Worm (Caenorhabditis elegans) whole organism, late embryonic: ENCODE measurements around the gene nhr-107.

Experiments used
- C08G9.2 ChIP-seq: sonication (generic microtip); optimal IDR thresholded peaks from 2 replicates; lab custom pipeline; 2016; ENCODE audit warnings: mild to moderate bottlenecking, missing genetic modification characterization, moderate library complexity, missing compliant biosample characterization
- K09A11.1 ChIP-seq: sonication (generic microtip); optimal IDR thresholded peaks from 2 replicates; lab custom pipeline; 2017; ENCODE audit warnings: antibody characterized with exemption, mild to moderate bottlenecking, missing genetic modification characterization, missing compliant biosample characterization; ENCODE audit not compliant: insufficient read depth
- Y22D7AL.16 ChIP-seq: sonication (generic microtip); optimal IDR thresholded peaks from 2 replicates; lab custom pipeline; 2016; ENCODE audit warnings: missing genetic modification characterization, missing compliant biosample characterization
- ahr-1 ChIP-seq: sonication (generic microtip); optimal IDR thresholded peaks from 2 replicates; lab custom pipeline; 2016; ENCODE audit warnings: missing genetic modification characterization, missing compliant biosample characterization
- ama-1 ChIP-seq: fragments of 150-350 bp; optimal IDR thresholded peaks from 2 replicates; lab custom pipeline; 2014
- ceh-18 ChIP-seq: sonication (generic microtip); optimal IDR thresholded peaks from 2 replicates; lab custom pipeline; 2016; ENCODE audit warnings: missing genetic modification characterization, missing compliant biosample characterization
- ceh-2 ChIP-seq: sonication (generic microtip); optimal IDR thresholded peaks from 2 replicates; lab custom pipeline; 2016; ENCODE audit warnings: missing genotype, missing genetic modification characterization, missing compliant biosample characterization
- ceh-22 ChIP-seq: sonication (generic microtip); optimal IDR thresholded peaks from 2 replicates; lab custom pipeline; 2017; ENCODE audit warnings: missing biosample characterization, missing genetic modification characterization
- ceh-24 ChIP-seq: sonication (generic microtip); optimal IDR thresholded peaks from 2 replicates; lab custom pipeline; 2016; ENCODE audit warnings: mild to moderate bottlenecking, missing genetic modification characterization, missing compliant biosample characterization
- ceh-30 ChIP-seq: fragments of 150-350 bp; optimal IDR thresholded peaks from 2 replicates; lab custom pipeline; 2014; ENCODE audit warnings: missing biosample characterization, missing genetic modification characterization
- ceh-34 ChIP-seq: sonication (generic microtip); optimal IDR thresholded peaks from 2 replicates; lab custom pipeline; 2016; ENCODE audit warnings: mild to moderate bottlenecking, missing genetic modification characterization, missing compliant biosample characterization
- ceh-48 ChIP-seq: sonication (generic microtip); optimal IDR thresholded peaks from 2 replicates; lab custom pipeline; 2016; ENCODE audit warnings: missing genetic modification characterization, inconsistent platforms, missing compliant biosample characterization
- ceh-9 ChIP-seq: sonication (generic microtip); optimal IDR thresholded peaks from 2 replicates; lab custom pipeline; 2016; ENCODE audit warnings: mild to moderate bottlenecking, missing genetic modification characterization, inconsistent platforms, missing compliant biosample characterization
- dmd-4 ChIP-seq: sonication (generic microtip); optimal IDR thresholded peaks from 2 replicates; lab custom pipeline; 2016; ENCODE audit warnings: borderline replicate concordance, missing genetic modification characterization, missing compliant biosample characterization
- elt-2 ChIP-seq: sonication (generic microtip); optimal IDR thresholded peaks from 2 replicates; lab custom pipeline; 2016; ENCODE audit warnings: missing genetic modification reagents, missing genetic modification characterization, missing compliant biosample characterization
- ets-4 ChIP-seq: sonication (generic microtip); optimal IDR thresholded peaks from 2 replicates; lab custom pipeline; 2016; ENCODE audit warnings: missing genetic modification characterization, missing compliant biosample characterization
- fkh-10 ChIP-seq: fragments of 150-350 bp; optimal IDR thresholded peaks from 2 replicates; lab custom pipeline; 2014; ENCODE audit warnings: missing biosample characterization, missing genetic modification reagents, missing genetic modification characterization
- gmeb-2 ChIP-seq: sonication (generic microtip); optimal IDR thresholded peaks from 2 replicates; lab custom pipeline; 2016; ENCODE audit warnings: missing genetic modification characterization, inconsistent platforms, missing compliant biosample characterization
- hlh-13 ChIP-seq: fragments of 200-800 bp; sonication (Bioruptor generic); optimal IDR thresholded peaks from 2 replicates; lab custom pipeline; 2018; ENCODE audit warnings: mild to moderate bottlenecking, missing genetic modification characterization, missing compliant biosample characterization
- lim-6 ChIP-seq: sonication (generic microtip); optimal IDR thresholded peaks from 2 replicates; lab custom pipeline; 2016; ENCODE audit warnings: missing genetic modification characterization, missing compliant biosample characterization
- nhr-232 ChIP-seq: sonication (generic microtip); optimal IDR thresholded peaks from 2 replicates; lab custom pipeline; 2016; ENCODE audit warnings: missing genetic modification characterization, missing compliant biosample characterization
- npax-4 ChIP-seq: sonication (generic microtip); optimal IDR thresholded peaks from 2 replicates; lab custom pipeline; 2016; ENCODE audit warnings: missing genetic modification characterization, missing compliant biosample characterization
- odd-2 ChIP-seq: sonication (generic microtip); optimal IDR thresholded peaks from 2 replicates; lab custom pipeline; 2017; ENCODE audit warnings: antibody characterized with exemption, mild to moderate bottlenecking, missing genetic modification characterization, missing compliant biosample characterization
- pag-3 ChIP-seq: sonication (generic microtip); optimal IDR thresholded peaks from 2 replicates; lab custom pipeline; 2016; ENCODE audit warnings: missing compliant biosample characterization, missing genetic modification characterization, borderline replicate concordance
- pat-9 ChIP-seq: fragments of 200-800 bp; sonication (Bioruptor generic); optimal IDR thresholded peaks from 2 replicates; lab custom pipeline; 2018; ENCODE audit warnings: mild to moderate bottlenecking, missing genetic modification characterization, moderate library complexity, missing compliant biosample characterization
- pha-2 ChIP-seq: sonication (generic microtip); optimal IDR thresholded peaks from 2 replicates; lab custom pipeline; 2017; ENCODE audit warnings: mild to moderate bottlenecking, missing genetic modification characterization, missing compliant biosample characterization
- pqm-1 ChIP-seq: sonication (generic microtip); optimal IDR thresholded peaks from 2 replicates; lab custom pipeline; 2016; ENCODE audit warnings: missing genetic modification characterization, missing compliant biosample characterization
- ref-2 ChIP-seq: sonication (generic microtip); optimal IDR thresholded peaks from 2 replicates; lab custom pipeline; 2016; ENCODE audit warnings: missing genetic modification characterization, missing compliant biosample characterization
- rnt-1 ChIP-seq: sonication (generic microtip); optimal IDR thresholded peaks from 2 replicates; lab custom pipeline; 2016; ENCODE audit warnings: missing genetic modification characterization, missing compliant biosample characterization
- sdc-2 ChIP-seq: sonication (generic microtip); optimal IDR thresholded peaks from 2 replicates; lab custom pipeline; 2016; ENCODE audit warnings: missing genotype, missing genetic modification characterization, missing compliant biosample characterization
- sox-2 ChIP-seq: fragments of 200-800 bp; sonication (Bioruptor generic); IDR thresholded peaks from 2 replicates; pipeline ENCODE4 v1.3.6; 2022; ENCODE audit warnings: missing genetic modification reagents, missing genetic modification characterization, missing compliant biosample characterization
- sox-4 ChIP-seq: sonication (generic microtip); optimal IDR thresholded peaks from 2 replicates; lab custom pipeline; 2017; ENCODE audit warnings: mild to moderate bottlenecking, missing genetic modification characterization, inconsistent platforms, missing compliant biosample characterization
- syd-9 ChIP-seq: sonication (generic microtip); optimal IDR thresholded peaks from 2 replicates; lab custom pipeline; 2016; ENCODE audit warnings: mild to moderate bottlenecking, missing genetic modification characterization, moderate library complexity, missing compliant biosample characterization
- ttx-3 ChIP-seq: sonication (generic microtip); optimal IDR thresholded peaks from 2 replicates; lab custom pipeline; 2016; ENCODE audit warnings: missing genetic modification reagents, missing genetic modification characterization, missing compliant biosample characterization
- unc-3 ChIP-seq, 2 experiments: fragments of 200-800 bp in 1 of 2; sonication (Bioruptor generic) in 1 of 2; sonication (generic microtip) in 1 of 2; conservative IDR thresholded peaks in 1 of 2; optimal IDR thresholded peaks in 1 of 2; 2 replicates each; pipeline versions ENCODE4 v1.3.6 to Lab custom; 2016 to 2022; ENCODE audit warnings: missing compliant biosample characterization in 2 of 2, missing genetic modification characterization in 2 of 2, missing genetic modification reagents in 1 of 2
- unc-42 ChIP-seq: sonication (generic microtip); optimal IDR thresholded peaks from 2 replicates; lab custom pipeline; 2016; ENCODE audit warnings: missing genotype, missing genetic modification characterization, missing compliant biosample characterization
- unc-55 ChIP-seq: sonication (generic microtip); optimal IDR thresholded peaks from 2 replicates; lab custom pipeline; 2017; ENCODE audit warnings: missing biosample characterization, missing genetic modification reagents, missing genetic modification characterization
- unc-86 ChIP-seq: sonication (generic microtip); optimal IDR thresholded peaks from 2 replicates; lab custom pipeline; 2016; ENCODE audit warnings: missing genetic modification characterization, missing compliant biosample characterization
- zip-5 ChIP-seq: sonication (generic microtip); optimal IDR thresholded peaks from 2 replicates; lab custom pipeline; 2016; ENCODE audit warnings: missing genetic modification characterization, missing compliant biosample characterization
- ztf-16 ChIP-seq: sonication (generic microtip); optimal IDR thresholded peaks from 2 replicates; lab custom pipeline; 2017; ENCODE audit warnings: missing genetic modification characterization, missing compliant biosample characterization

nhr-107 gene

DNA sequence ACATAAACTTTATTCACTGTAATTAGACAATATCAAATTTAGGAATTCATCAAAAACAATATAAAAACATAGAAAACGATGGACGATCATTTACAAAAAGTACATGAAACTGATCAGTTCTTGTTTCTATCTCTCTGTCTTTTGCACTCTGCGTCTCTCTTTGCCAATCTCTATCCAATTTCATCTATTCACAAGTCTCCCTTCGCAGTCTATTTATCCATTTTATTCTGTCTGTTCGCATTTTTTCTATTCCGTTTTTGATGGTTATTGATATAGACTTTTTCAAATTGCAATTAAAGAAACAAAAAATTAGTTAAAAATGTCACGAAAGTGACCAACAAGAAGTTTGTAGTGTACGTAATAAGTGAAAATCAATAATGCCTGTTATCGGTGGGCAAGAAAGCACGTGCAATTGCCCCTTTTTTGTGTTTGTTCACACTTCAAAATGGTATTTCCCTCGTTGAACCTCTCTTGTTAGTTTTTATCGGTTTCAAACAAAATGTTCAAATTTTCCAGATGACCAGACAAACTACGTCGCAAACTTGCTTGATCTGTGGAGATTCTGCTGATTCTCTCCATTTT lies 1.5 kb upstream of the nhr-107 start, which contains the start of gene nhr-42:
nhr-42 (plus strand) TSS at position 517 of the 582 bp plus-strand sequence.
- TF ChIP-seq K09A11.1 (tag; lab: Kevin White, UChicago) (no peak), ets-4 (tag; lab: Kevin White, UChicago) (no peak), unc-55 (GFP tag; lab: Kevin White, UChicago) (no peak), sox-4 (tag; lab: Kevin White, UChicago) (no peak), ama-1 (lab: Kevin White, UChicago) (no peak), unc-42 (tag; lab: Kevin White, UChicago) (no peak), Y22D7AL.16 (no peak), ceh-24 (tag; lab: Kevin White, UChicago) (no peak), ceh-22 (tag; lab: Kevin White, UChicago) (no peak), zip-5 (tag; lab: Kevin White, UChicago) (no peak), unc-86 (no peak), pat-9 (tag; lab: Kevin White, UChicago) (no peak), sdc-2 (no peak), ceh-48 (tag; lab: Kevin White, UChicago) (no peak)

DNA sequence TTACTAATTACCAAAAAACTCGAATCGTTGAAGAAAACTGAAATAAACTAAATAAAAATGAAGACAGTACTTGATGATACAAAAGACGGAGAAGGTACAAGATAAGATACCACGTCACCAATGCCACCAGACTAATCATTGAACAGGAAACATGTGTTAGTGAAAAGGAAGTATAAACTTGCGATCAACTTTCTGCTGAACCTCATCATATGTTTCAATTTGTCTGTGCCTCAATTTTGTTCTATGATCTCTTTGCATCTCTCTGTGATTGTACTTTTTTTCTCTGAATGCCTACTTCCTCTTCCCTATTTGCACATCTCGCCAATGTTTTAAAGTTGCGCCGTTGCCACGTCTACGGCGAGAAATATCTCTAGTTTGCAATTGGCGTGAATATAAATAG lies 2.9 kb downstream of the nhr-107 start:
- no peak for TF ChIP-seq odd-2
- no peak for TF ChIP-seq ref-2 (tag; lab: Kevin White, UChicago)
- no peak for TF ChIP-seq elt-2 (tag; lab: Kevin White, UChicago)

DNA sequence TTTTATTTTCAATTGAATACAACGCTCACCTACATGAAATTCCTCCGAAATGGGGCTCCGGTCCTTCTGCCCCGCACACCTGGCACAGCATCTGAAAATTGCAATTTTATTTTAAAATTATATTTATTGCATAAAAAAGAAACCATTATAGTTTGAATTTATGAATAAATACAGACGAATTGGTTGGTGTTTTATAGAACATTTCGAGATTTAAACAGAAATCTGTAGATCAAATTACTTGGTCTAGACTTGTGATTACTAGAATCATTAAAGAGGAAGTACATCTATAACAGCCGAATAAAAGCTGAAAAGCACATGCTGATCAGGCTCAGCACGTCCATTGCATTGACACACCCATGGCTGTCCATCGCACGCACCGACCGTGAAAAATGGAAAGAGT lies 5.1 kb downstream of the nhr-107 start, which contains the start of gene nhr-162:
nhr-162 (minus strand) TSS at position 101 of the 400 bp plus-strand sequence.
- TF ChIP-seq pat-9 (tag; lab: Kevin White, UChicago) = no peak

DNA sequence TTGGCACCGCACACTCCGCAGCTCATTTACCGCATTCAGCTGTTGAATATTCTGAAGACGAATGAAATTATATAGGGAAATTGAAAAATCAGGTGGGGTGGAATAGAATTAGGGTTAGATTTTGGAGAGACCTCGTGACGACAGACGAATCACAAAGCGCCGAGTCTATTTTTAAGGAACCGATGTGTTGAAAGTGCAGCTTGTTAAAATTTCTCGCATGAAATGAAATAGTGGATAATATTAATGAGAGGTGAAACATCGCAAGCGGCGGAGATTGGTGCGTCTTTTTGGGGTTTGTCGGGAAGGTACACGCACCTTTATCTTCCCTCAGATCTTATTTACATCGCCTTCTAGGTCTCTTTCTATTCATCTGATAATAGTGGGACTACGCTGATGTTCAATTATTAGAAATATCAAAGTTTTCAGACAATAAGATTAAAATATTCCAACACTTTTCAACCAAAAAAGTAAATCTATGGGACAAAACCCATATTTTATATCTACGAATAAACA lies 7.2 kb downstream of the nhr-107 start, which contains the start of gene nhr-140:
nhr-140 (minus strand) TSS at position 51 of the 513 bp plus-strand sequence.
- no peak for TF ChIP-seq ztf-16
- no peak for TF ChIP-seq ceh-24 (tag; lab: Kevin White, UChicago)

DNA sequence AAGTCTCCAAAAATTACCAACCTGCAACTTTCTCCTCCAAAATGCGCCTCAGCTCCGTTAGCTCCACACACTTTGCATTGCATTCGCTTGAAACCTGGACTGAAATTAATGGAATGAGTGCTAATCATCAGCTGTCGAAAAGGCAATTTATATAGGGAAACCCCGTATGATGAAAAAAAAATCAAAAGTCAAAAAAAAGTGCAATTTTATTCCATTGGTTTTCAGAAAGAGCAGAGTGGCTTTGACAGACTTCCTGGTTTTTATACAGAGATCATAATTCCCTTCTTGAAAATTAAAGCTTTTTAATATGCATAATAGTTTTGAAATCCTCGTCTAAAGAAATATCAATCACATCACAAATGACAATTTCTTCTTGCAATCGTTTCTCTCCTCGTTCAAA lies 9.2 kb downstream of the nhr-107 start, which contains the start of gene nhr-139:
nhr-139 (minus strand) TSS at position 101 of the 400 bp plus-strand sequence.
- TF ChIP-seq ceh-34 (tag; lab: Kevin White, UChicago) = no peak
- TF ChIP-seq ceh-22 (tag; lab: Kevin White, UChicago) = no peak
- TF ChIP-seq syd-9 = no peak
- TF ChIP-seq K09A11.1 (tag; lab: Kevin White, UChicago) = no peak
- no peak for TF ChIP-seq ceh-9 (tag; lab: Kevin White, UChicago)
- no peak for TF ChIP-seq hlh-13 (GFP tag; lab: Kevin White, UChicago)
- no peak for TF ChIP-seq npax-4 (tag; lab: Kevin White, UChicago)
- no peak for TF ChIP-seq lim-6
- no peak for TF ChIP-seq nhr-232
- TF ChIP-seq ceh-24 (tag; lab: Kevin White, UChicago) = no peak
- TF ChIP-seq sox-2 = no peak
- TF ChIP-seq pqm-1 (tag; lab: Kevin White, UChicago) = no peak
- TF ChIP-seq C08G9.2 (tag; lab: Kevin White, UChicago) = no peak
- TF ChIP-seq ceh-30 (tag; lab: Kevin White, UChicago) = no peak
- TF ChIP-seq ahr-1 (tag; lab: Kevin White, UChicago) = no peak
- no peak for TF ChIP-seq ceh-48 (tag; lab: Kevin White, UChicago)

DNA sequence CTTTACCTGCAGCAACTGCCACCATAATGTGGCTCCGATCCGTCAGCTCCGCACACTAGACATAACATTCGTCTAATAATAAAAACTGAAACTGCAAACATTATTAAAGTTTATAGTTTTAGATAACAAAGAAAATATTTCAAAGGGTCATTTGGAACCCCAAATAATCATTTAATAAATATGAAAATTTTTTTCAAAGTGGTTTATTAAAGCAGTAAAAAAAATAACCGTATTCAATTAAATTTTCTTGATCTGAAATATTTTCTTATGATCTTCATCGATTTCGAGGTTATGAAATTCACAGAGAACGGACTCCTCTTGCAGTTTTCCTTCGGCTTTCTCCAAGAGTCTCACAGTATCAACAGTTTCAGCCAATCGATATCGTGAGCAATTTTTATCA lies 10.9 kb downstream of the nhr-107 start, which contains the start of gene nhr-163:
nhr-163 (minus strand) TSS at position 101 of the 400 bp plus-strand sequence.
- no peak for TF ChIP-seq dmd-4
- TF ChIP-seq ttx-3 = no peak
- TF ChIP-seq unc-3 (GFP tag; conservative IDR thresholded peaks at IDR 0.05; lab: Robert Waterston, UW) = no peak
- no peak for TF ChIP-seq unc-3 (tag; optimal IDR thresholded peaks at IDR 0.05; lab: Kevin White, UChicago)
- TF ChIP-seq pha-2 (tag; lab: Kevin White, UChicago) = no peak
- no peak for TF ChIP-seq unc-42 (tag; lab: Kevin White, UChicago)
- no peak for TF ChIP-seq ceh-18 (tag; lab: Kevin White, UChicago)
- TF ChIP-seq rnt-1 = no peak
- no peak for TF ChIP-seq fkh-10 (GFP tag; lab: Kevin White, UChicago)
- no peak for TF ChIP-seq ceh-2
- TF ChIP-seq pag-3 (tag; lab: Kevin White, UChicago) = no peak
- TF ChIP-seq ztf-16 = no peak
- no peak for TF ChIP-seq gmeb-2 (tag; lab: Kevin White, UChicago)
- TF ChIP-seq sox-2 = no peak
